Fruit fly (Drosophila melanogaster): ENCODE results near the gene CG13766.

dm6 chr2L:6559131-6559530 lies 6.8 kb downstream of the CG13766 start, which contains the start of gene COX5BL:
- TF ChIP-seq EcR (GFP tag; optimal IDR thresholded peaks at IDR 0.05) (no peak), Dll (optimal IDR thresholded peaks at IDR 0.05) (no peak), usp (GFP tag; optimal IDR thresholded peaks at IDR 0.05) (no peak), psq (optimal IDR thresholded peaks at IDR 0.05) (no peak), pan (optimal IDR thresholded peaks at IDR 0.05) (no peak), CG8478 (optimal IDR thresholded peaks at IDR 0.05) (no peak)
